Worm (Caenorhabditis elegans) whole organism, L4/young adult: ENCODE data around the gene asp-18.

Experiments used
- W03F9.2 ChIP-seq: fragments of 150-350 bp; optimal IDR thresholded peaks from 2 replicates; lab custom pipeline; 2014; ENCODE audit warnings: missing biosample characterization, missing genetic modification characterization
- dao-5 ChIP-seq: sonication (generic microtip); optimal IDR thresholded peaks from 2 replicates; lab custom pipeline; 2016; ENCODE audit warnings: missing genotype, missing genetic modification characterization, moderate library complexity, missing compliant biosample characterization

- TF ChIP-seq W03F9.2 (tag; lab: Kevin White, UChicago) (no peak), dao-5 (tag; lab: Kevin White, UChicago) (no peak)
Observed at ce11 chrV:18712118-18712517, 19.4 kb downstream of the asp-18 start.
